Fruit fly (Drosophila melanogaster) whole organism: Measurements from ENCODE around the gene CG14352.

ENCODE experiments used
- CG8478 ChIP-seq: fragments of >200 bp; optimal IDR thresholded peaks from 2 replicates; lab custom pipeline; 2018; ENCODE audit warnings: inconsistent platforms
- Dll ChIP-seq: fragments of >200 bp; optimal IDR thresholded peaks from 2 replicates; lab custom pipeline; 2017
- EcR ChIP-seq, 2 experiments: fragments of >200 bp; optimal IDR thresholded peaks; 2 replicates each; lab custom pipeline; 2017; ENCODE audit warnings: missing biosample characterization in 2 of 2, missing genetic modification characterization in 2 of 2, missing genetic modification reagents in 2 of 2
- pan ChIP-seq: fragments of >200 bp; optimal IDR thresholded peaks from 2 replicates; lab custom pipeline; 2017
- psq ChIP-seq: fragments of >200 bp; optimal IDR thresholded peaks from 2 replicates; lab custom pipeline; 2017
- usp ChIP-seq: fragments of >200 bp; optimal IDR thresholded peaks from 2 replicates; lab custom pipeline; 2017; ENCODE audit warnings: missing biosample characterization, missing genetic modification characterization, mixed read lengths

CG14352 gene

dm6 chr2L:1634099-1634856, 23.1 kb downstream of the CG14352 start:
- TF ChIP-seq pan (no peak), psq (no peak), usp (GFP tag; lab: Kevin White, UChicago) (no peak), Dll (lab: Kevin White, UChicago) (no peak), EcR (GFP tag; optimal IDR thresholded peaks at IDR 0.05; lab: Kevin White, UChicago) (no peak), CG8478 (lab: Kevin White, UChicago) (no peak)

DNA sequence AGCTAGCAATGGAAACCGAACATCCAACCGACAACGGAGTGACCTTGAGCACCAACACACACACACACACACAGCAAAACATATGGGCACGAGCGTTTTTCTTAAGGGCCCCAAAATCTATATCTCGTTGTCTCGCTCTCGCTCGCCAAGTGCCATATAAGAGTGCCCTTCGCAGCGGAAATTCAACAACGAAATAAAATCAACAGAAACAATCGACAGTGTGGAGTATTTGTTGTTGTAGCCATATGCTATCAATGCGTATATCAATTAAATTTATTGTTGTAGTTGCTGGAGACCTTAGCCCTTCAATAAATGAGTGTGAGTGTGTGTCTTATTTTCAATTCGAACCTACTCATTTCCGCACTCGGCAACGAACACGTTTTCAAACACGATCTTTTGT, 25.3 kb downstream of the CG14352 start:
- TF ChIP-seq psq (no peak), pan (no peak), usp (GFP tag; lab: Kevin White, UChicago) (no peak)

DNA sequence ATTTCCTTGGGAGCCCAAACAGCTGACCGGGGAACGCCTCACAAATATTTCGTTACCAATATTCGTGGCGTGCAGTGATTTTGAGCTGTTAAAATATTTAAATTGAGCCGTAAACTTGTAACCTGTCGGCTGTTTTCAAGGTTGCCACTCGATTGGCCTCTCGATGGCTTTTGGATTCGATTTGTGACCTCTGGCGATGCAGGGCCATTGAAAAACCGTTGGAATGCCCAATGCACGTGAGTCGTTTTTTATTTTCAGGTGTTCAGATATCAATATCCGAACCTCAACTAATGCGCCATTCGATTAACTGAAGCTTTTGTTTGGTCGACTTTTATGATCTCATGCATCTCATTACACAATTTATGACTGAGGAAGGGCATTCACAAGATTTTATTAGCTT, 26.1 kb downstream of the CG14352 start:
- TF ChIP-seq pan = no peak
- no peak for TF ChIP-seq psq
- no peak for TF ChIP-seq EcR (GFP tag; optimal IDR thresholded peaks at IDR 0.05; lab: Kevin White, UChicago)
- no peak for TF ChIP-seq usp (GFP tag; lab: Kevin White, UChicago)
- TF ChIP-seq CG8478 (lab: Kevin White, UChicago) = no peak
- no peak for TF ChIP-seq Dll (lab: Kevin White, UChicago)

DNA sequence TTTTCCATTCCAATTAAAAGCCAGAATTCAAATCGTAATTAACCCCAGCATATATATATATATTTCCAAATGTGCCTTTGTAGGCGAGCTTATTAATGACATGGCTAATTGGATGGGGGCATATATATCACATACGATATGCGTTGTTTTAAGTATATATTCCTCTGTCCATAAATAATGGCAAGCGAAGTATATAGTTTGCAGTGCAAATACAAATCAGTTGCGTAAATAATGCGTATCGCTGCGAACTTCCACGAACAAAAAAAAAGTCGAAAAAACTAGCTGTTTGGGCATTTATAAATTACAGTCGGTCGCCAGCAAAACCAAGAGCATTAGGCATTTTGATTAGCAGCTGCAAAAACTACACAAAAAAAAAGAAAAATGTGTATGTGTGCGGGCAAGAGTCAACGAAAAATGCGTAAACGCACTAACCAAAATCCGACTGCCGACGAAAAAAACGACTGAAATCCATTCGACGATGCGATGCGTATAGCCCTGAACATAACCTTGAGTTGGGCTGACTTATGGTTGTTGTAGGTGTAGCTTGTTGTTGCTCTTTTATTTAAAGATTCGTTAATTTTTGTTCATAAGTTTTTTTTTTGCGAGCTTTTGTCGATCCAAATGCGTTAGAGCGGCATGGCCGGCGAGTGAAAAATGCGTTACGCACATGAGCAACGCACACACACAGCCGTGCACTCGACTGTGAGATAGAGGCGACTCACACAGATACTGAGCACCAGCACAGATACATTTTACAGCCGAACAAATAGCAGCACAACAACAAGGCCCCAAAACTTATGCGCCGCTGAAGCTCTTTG, 26.8 kb downstream of the CG14352 start:
- no peak for TF ChIP-seq usp (GFP tag; lab: Kevin White, UChicago)
- TF ChIP-seq pan = no peak
- TF ChIP-seq CG8478 (lab: Kevin White, UChicago) = no peak
- no peak for TF ChIP-seq Dll (lab: Kevin White, UChicago)
- TF ChIP-seq EcR (GFP tag; optimal IDR thresholded peaks at IDR 0.05; lab: Kevin White, UChicago) = no peak
- TF ChIP-seq psq = no peak

- TF ChIP-seq Dll (lab: Kevin White, UChicago) (no peak), psq (no peak), pan (no peak), EcR (GFP tag; optimal IDR thresholded peaks at IDR 0.05; lab: Kevin White, UChicago) (no peak), usp (GFP tag; lab: Kevin White, UChicago) (no peak), CG8478 (lab: Kevin White, UChicago) (no peak)
These were observed 27.7 kb downstream of the CG14352 start for dm6 chr2L:1638650-1639549.

- TF ChIP-seq Dll (lab: Kevin White, UChicago) (peak; percentile 31), usp (GFP tag; lab: Kevin White, UChicago) (no peak)
These were observed 32.1 kb downstream of the CG14352 start for dm6 chr2L:1643252-1643864.

DNA sequence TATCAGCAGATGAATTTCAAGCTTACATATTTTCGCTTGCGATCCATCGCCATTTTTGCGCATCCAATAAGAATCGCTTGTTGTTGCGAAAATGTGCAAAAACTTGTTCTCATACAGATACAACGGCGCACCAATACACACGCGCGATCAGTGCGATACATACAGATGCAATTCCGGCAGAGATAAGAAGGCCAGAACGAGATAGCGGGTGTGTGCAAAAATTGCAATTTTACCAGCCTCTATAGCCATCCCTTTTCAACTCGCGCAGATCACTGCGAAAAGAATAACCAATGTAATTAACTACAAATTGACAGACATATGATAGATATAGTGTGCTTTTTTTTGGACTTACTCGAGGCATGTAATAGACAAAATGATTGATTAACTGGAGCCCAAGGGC, 33.2 kb downstream of the CG14352 start:
- TF ChIP-seq pan (no peak), CG8478 (lab: Kevin White, UChicago) (peak; percentile 93)

- TF ChIP-seq Dll (lab: Kevin White, UChicago) (no peak), EcR (GFP tag; optimal IDR thresholded peaks at IDR 0.05; lab: Kevin White, UChicago) (no peak), pan (no peak), psq (no peak), usp (GFP tag; lab: Kevin White, UChicago) (no peak), CG8478 (lab: Kevin White, UChicago) (no peak)
These were observed 34.1 kb downstream of the CG14352 start for dm6 chr2L:1645328-1645727.

DNA sequence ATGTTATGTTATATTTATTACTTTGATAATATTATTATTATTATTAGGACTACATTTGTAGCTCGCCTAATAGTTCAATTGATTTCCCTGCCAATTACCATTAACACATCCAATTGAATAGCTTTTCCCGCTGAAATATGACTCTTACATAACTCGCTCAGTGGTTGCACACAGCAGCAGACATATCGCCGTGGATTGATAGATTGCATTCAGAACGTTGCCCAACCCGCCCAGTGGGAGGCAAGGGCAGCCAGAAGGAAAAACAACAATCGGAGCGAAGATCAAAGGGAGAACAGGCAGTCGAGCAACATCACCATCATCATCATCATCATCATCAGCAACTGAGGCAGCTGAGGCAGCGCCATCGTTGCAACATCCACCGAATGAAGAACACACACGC, 34.8 kb downstream of the CG14352 start:
- TF ChIP-seq EcR (GFP tag; optimal IDR thresholded peaks at IDR 0.05; lab: Kevin White, UChicago) (no peak), CG8478 (lab: Kevin White, UChicago) (no peak), psq (no peak), usp (GFP tag; lab: Kevin White, UChicago) (no peak), pan (no peak), Dll (lab: Kevin White, UChicago) (no peak)

- TF ChIP-seq Dll (lab: Kevin White, UChicago) (no peak), psq (no peak), pan (no peak), usp (GFP tag; lab: Kevin White, UChicago) (no peak), CG8478 (lab: Kevin White, UChicago) (no peak), EcR (GFP tag; optimal IDR thresholded peaks at IDR 0.05; lab: Kevin White, UChicago) (no peak)
These were observed 35.3 kb downstream of the CG14352 start for dm6 chr2L:1646499-1646898.

dm6 chr2L:1648033-1648546, 36.9 kb downstream of the CG14352 start:
- TF ChIP-seq Dll (lab: Kevin White, UChicago) (no peak), EcR (GFP tag; optimal IDR thresholded peaks at IDR 0.05; lab: Kevin White, UChicago) (no peak)
